Worm (Caenorhabditis elegans) whole organism, early embryonic: ENCODE data around the gene ZC116.5.

Experiments
- F13C5.2 ChIP-seq: sonication (generic microtip); optimal IDR thresholded peaks from 2 replicates; lab custom pipeline; 2017; ENCODE audit warnings: mild to moderate bottlenecking, missing genetic modification characterization, inconsistent platforms, missing compliant biosample characterization
- aly-1 ChIP-seq: sonication (generic microtip); optimal IDR thresholded peaks from 2 replicates; lab custom pipeline; 2016; ENCODE audit warnings: missing genetic modification characterization, missing compliant biosample characterization
- ama-1 ChIP-seq: fragments of 150-350 bp; optimal IDR thresholded peaks from 2 replicates; lab custom pipeline; 2014
- ceh-13 ChIP-seq: fragments of 200-800 bp; sonication (Bioruptor generic); optimal IDR thresholded peaks from 2 replicates; lab custom pipeline; 2018; ENCODE audit warnings: mild to moderate bottlenecking, missing genetic modification characterization, missing compliant biosample characterization
- ceh-36 ChIP-seq: sonication (generic microtip); optimal IDR thresholded peaks from 2 replicates; lab custom pipeline; 2016; ENCODE audit warnings: missing genetic modification characterization, inconsistent platforms, missing compliant biosample characterization
- flt-1 ChIP-seq: fragments of 200-800 bp; sonication (Bioruptor generic); IDR thresholded peaks from 2 replicates; pipeline ENCODE4 v1.3.6; 2022; ENCODE audit warnings: missing genetic modification characterization, missing compliant biosample characterization
- hmbx-1 ChIP-seq: sonication (generic microtip); optimal IDR thresholded peaks from 2 replicates; lab custom pipeline; 2016; ENCODE audit warnings: mild to moderate bottlenecking, missing genetic modification characterization, missing compliant biosample characterization
- scrt-1 ChIP-seq: fragments of 200-800 bp; sonication (Bioruptor generic); IDR thresholded peaks from 2 replicates; pipeline ENCODE4 v1.3.6; 2022; ENCODE audit warnings: missing genetic modification characterization, missing compliant biosample characterization
- tra-4 ChIP-seq: sonication (generic microtip); optimal IDR thresholded peaks from 2 replicates; lab custom pipeline; 2017; ENCODE audit warnings: missing genetic modification characterization, missing compliant biosample characterization

DNA sequence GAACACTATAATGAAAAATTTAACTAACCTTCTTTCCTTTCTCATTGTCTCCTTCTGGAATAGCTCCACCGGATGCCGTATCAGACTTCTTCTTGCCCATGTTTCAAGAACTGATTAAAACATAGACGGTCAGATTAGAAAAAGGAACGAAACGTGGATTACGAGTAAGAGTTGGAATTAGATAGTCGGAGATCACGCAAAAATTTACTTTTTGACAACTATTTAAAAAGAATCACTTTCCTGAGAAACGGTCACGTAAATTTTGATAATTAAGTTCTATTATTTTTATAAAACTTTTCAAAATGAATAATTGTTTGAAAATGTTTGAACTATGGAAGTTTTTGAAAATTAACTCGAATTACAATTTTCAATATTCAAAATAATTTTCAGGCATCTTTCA, 3.4 kb upstream of the ZC116.5 start, which contains the start of gene cyc-2.2:
- TF ChIP-seq scrt-1 (GFP tag; lab: Robert Waterston, UW): no peak
- TF ChIP-seq ceh-36 (tag; lab: Kevin White, UChicago): no peak
- TF ChIP-seq ceh-13 (GFP tag; lab: Kevin White, UChicago): no peak
- no peak for TF ChIP-seq flt-1 (GFP tag; lab: Robert Waterston, UW)
- TF ChIP-seq hmbx-1 (tag; lab: Kevin White, UChicago): no peak
- TF ChIP-seq F13C5.2 (tag; lab: Kevin White, UChicago): no peak
- TF ChIP-seq ama-1 (lab: Kevin White, UChicago): no peak
- TF ChIP-seq tra-4 (tag; lab: Kevin White, UChicago): no peak
- TF ChIP-seq aly-1 (tag; lab: Kevin White, UChicago): no peak
